Fruit fly (Drosophila melanogaster): ENCODE data around the gene CG34273.

CG34273 gene

dm6 chr3R:14498072-14498471 lies 18.8 kb upstream of the CG34273 start (continued):
- TF ChIP-seq crp (GFP tag; optimal IDR thresholded peaks at IDR 0.05) (no peak), fu2 (GFP tag; optimal IDR thresholded peaks at IDR 0.05) (no peak), cato (GFP tag; optimal IDR thresholded peaks at IDR 0.05; ENCODE audit: borderline replicate concordance) (no peak), Gsc (GFP tag; IDR thresholded peaks at IDR 0.05) (no peak), CHES-1-like (GFP tag; optimal IDR thresholded peaks at IDR 0.05) (no peak), pb (GFP tag; optimal IDR thresholded peaks at IDR 0.05) (no peak), unpg (GFP tag; optimal IDR thresholded peaks at IDR 0.05) (peak; percentile 16), fd64A (GFP tag; optimal IDR thresholded peaks at IDR 0.05) (no peak), prd (optimal IDR thresholded peaks at IDR 0.05) (no peak), prd (GFP tag; IDR thresholded peaks at IDR 0.05) (peak; percentile 54; the same call in 2 of the 3 replicates), CG12659 (GFP tag; optimal IDR thresholded peaks at IDR 0.05) (no peak), CG18619 (GFP tag; optimal IDR thresholded peaks at IDR 0.05) (no peak), wek (GFP tag; optimal IDR thresholded peaks at IDR 0.05) (no peak), CG9876 (GFP tag; optimal IDR thresholded peaks at IDR 0.05) (no peak), disco-r (GFP tag; optimal IDR thresholded peaks at IDR 0.05) (no peak), phol (tag; optimal IDR thresholded peaks at IDR 0.05) (peak; percentile 0), CG1602 (GFP tag; optimal IDR thresholded peaks at IDR 0.05) (peak; percentile 1), dpn (GFP tag; optimal IDR thresholded peaks at IDR 0.05) (no peak), Drgx (GFP tag; IDR thresholded peaks at IDR 0.05) (peak; percentile 66), CG12744 (GFP tag; optimal IDR thresholded peaks at IDR 0.05) (no peak), Adf1 (GFP tag; IDR thresholded peaks at IDR 0.05) (no peak), row (GFP tag; IDR thresholded peaks at IDR 0.05) (peak; percentile 40; the same call in 1 of the 3 replicates), CG10366 (GFP tag; IDR thresholded peaks at IDR 0.05) (no peak), CG32532 (GFP tag; IDR thresholded peaks at IDR 0.05) (no peak), ttk (GFP tag; IDR thresholded peaks at IDR 0.05) (no peak), Dip2 (GFP tag; IDR thresholded peaks at IDR 0.05) (no peak), Ssrp (tag; optimal IDR thresholded peaks at IDR 0.05) (no peak), bsh (GFP tag; optimal IDR thresholded peaks at IDR 0.05) (peak in 1 of 2 experiments; percentile 21), en (GFP tag; optimal IDR thresholded peaks at IDR 0.05) (no peak), Nf-YC (tag; optimal IDR thresholded peaks at IDR 0.05) (no peak), emc (GFP tag; optimal IDR thresholded peaks at IDR 0.05) (no peak), ato (GFP tag; IDR thresholded peaks at IDR 0.05; ENCODE audit: partially characterized antibody) (no peak), lab (GFP tag; optimal IDR thresholded peaks at IDR 0.05) (no peak), exex (tag; optimal IDR thresholded peaks at IDR 0.05) (no peak), grau (tag; optimal IDR thresholded peaks at IDR 0.05) (no peak)

- TF ChIP-seq exex (tag; optimal IDR thresholded peaks at IDR 0.05): no peak
- TF ChIP-seq lov (optimal IDR thresholded peaks at IDR 0.05): no peak
- TF ChIP-seq lov (GFP tag; IDR thresholded peaks at IDR 0.05): no peak
- TF ChIP-seq H2.0 (GFP tag; IDR thresholded peaks at IDR 0.05): no peak
- no peak for TF ChIP-seq Dref (GFP tag; IDR thresholded peaks at IDR 0.05)
- TF ChIP-seq CG6654 (GFP tag; optimal IDR thresholded peaks at IDR 0.05): no peak
These were observed 11.7 kb upstream of the CG34273 start for dm6 chr3R:14505120-14505519.
